Worm (Caenorhabditis elegans) whole organism, mixed stage, embryonic: Measurements from ENCODE around the gene Y53F4B.12.

Source experiments
- flh-1 ChIP-seq: fragments of 200-800 bp; sonication (Bioruptor generic); optimal IDR thresholded peaks from 2 replicates; lab custom pipeline; 2018; ENCODE audit warnings: mild to moderate bottlenecking, missing genetic modification characterization, moderate library complexity, missing compliant biosample characterization
- nhr-28 ChIP-seq: fragments of 150-350 bp; optimal IDR thresholded peaks from 2 replicates; lab custom pipeline; 2014; ENCODE audit warnings: missing biosample characterization, missing genetic modification characterization

DNA sequence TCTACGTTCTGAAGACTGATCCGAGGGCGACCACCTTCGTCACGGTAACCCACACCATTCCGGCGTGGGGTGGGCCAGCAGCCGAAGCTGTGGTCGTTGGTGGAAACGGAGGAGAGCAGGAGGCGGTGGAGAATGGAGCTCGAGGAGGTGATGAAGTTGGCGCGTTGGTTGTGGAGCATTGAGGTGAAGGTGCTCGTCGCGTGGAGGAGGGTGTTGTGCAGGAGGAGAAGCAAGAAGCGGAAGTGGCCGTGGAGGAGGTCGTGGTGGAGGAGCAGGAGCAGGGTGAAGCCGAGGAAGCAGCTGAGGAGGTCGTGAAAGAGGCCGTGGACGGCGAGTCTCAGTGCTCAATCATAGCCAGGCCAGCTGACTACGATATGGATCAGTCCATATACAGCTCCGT lies 39.3 kb downstream of the Y53F4B.12 start, which contains the start of gene Y53F4B.17:
- TF ChIP-seq nhr-28 (tag; lab: Kevin White, UChicago) (no peak), flh-1 (no peak)
